Fruit fly (Drosophila melanogaster) whole organism: Measurements from ENCODE around the gene CG15021.

Source experiments
- CG8478 ChIP-seq: fragments of >200 bp; optimal IDR thresholded peaks from 2 replicates; lab custom pipeline; 2018; ENCODE audit warnings: inconsistent platforms
- Dll ChIP-seq: fragments of >200 bp; optimal IDR thresholded peaks from 2 replicates; lab custom pipeline; 2017
- EcR ChIP-seq, 2 experiments: fragments of >200 bp; optimal IDR thresholded peaks; 2 replicates each; lab custom pipeline; 2017; ENCODE audit warnings: missing biosample characterization in 2 of 2, missing genetic modification characterization in 2 of 2, missing genetic modification reagents in 2 of 2
- pan ChIP-seq: fragments of >200 bp; optimal IDR thresholded peaks from 2 replicates; lab custom pipeline; 2017
- psq ChIP-seq: fragments of >200 bp; optimal IDR thresholded peaks from 2 replicates; lab custom pipeline; 2017
- usp ChIP-seq: fragments of >200 bp; optimal IDR thresholded peaks from 2 replicates; lab custom pipeline; 2017; ENCODE audit warnings: missing biosample characterization, missing genetic modification characterization, mixed read lengths

DNA sequence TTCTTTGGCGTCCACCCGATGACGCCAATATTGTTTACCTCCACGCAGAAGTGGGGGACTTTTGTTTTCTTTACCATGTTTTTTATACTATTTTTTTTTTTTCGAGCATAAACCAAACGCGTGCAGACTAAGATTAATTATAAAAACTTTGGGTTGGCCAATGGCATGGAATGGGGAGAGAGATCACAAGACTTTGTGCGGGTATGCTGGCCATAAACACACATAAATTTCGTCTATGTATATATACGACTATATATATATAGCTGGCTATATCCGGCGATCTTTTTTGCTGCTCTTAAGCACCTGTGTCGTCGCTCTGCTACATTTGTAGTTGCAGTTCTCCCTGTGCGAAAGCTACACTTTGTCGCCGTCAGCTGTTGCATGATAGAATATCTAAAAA, 24.6 kb upstream of the CG15021 start:
- TF ChIP-seq EcR (GFP tag; optimal IDR thresholded peaks at IDR 0.05; lab: Kevin White, UChicago) (no peak), pan (no peak), psq (no peak), Dll (lab: Kevin White, UChicago) (no peak), CG8478 (lab: Kevin White, UChicago) (no peak), usp (GFP tag; lab: Kevin White, UChicago) (no peak)
